Fruit fly (Drosophila melanogaster): Measurements from ENCODE around the gene CG10163.
A peak's percentile ranks its signal among the peaks of the same experiment; 100 is the strongest.

CG10163 gene

DNA sequence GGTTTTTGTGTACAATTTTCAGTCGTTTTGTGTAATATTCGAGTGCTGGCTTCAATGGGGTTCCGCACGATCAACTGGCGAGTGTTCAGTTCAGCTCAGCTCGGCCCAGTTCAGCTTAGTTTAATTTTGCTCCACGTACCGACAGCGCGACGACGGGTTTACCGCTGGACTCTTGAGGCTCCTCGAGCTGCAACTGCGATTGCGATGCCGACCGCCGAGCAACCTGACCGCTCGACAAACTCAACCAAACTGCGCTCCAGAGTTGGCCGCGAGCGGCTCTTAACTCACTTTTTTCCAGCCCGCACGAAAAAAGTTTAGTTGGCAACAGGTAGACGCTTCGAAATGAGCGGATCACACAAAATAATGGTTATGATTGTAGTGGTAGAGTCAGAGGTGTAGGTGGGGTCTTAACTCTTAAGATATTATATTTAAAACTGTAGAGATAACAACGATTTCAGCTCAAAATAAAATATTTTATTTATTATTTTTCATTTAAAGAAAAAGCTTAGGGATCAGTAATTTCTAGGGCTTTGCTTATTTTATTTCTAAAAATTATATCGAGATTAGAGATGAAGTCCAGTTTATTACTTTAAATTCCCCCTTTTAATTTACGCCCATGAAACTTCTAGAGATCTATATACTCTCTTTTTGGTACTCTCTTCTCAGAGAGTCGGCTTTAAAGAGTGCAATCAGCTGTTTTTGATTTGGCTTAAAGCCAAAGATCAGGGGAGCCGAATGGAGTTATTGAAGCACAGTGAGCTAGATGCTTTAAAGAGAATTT lies 2.0 kb downstream of the CG10163 start, which contains the start of gene Best2 (continued):
- peak; percentile 73 for TF ChIP-seq Hand (GFP tag; optimal IDR thresholded peaks at IDR 0.05)
- peak; percentile 55 for TF ChIP-seq shn (GFP tag; optimal IDR thresholded peaks at IDR 0.05)
- TF ChIP-seq CG10462 (GFP tag; optimal IDR thresholded peaks at IDR 0.05) = peak; percentile 72
- TF ChIP-seq nerfin-1 (tag; optimal IDR thresholded peaks at IDR 0.05) = peak; percentile 83
- peak; percentile 91 for TF ChIP-seq CG6689 (GFP tag; IDR thresholded peaks at IDR 0.05)
- TF ChIP-seq CG10979 (tag; optimal IDR thresholded peaks at IDR 0.05) = peak; percentile 87
- TF ChIP-seq bowl (GFP tag; IDR thresholded peaks at IDR 0.05) = peak; percentile 26; the same call in 1 of the 2 replicates
- peak; percentile 50 for TF ChIP-seq Doc2 (GFP tag; IDR thresholded peaks at IDR 0.05)
- TF ChIP-seq Ssrp (tag; optimal IDR thresholded peaks at IDR 0.05) = peak; percentile 77
- peak; percentile 93 for TF ChIP-seq CG30403 (GFP tag; optimal IDR thresholded peaks at IDR 0.05)
- TF ChIP-seq pho (GFP tag; optimal IDR thresholded peaks at IDR 0.05) = peak; percentile 78
- peak; percentile 75 for TF ChIP-seq CG11085 (GFP tag; IDR thresholded peaks at IDR 0.05)
- peak; percentile 63 for TF ChIP-seq cato (GFP tag; optimal IDR thresholded peaks at IDR 0.05; ENCODE audit: borderline replicate concordance)
- peak; percentile 62 for TF ChIP-seq NK7.1 (GFP tag; optimal IDR thresholded peaks at IDR 0.05)
- peak; percentile 52; the same call in 1 of the 2 replicates for TF ChIP-seq Dip2 (GFP tag; IDR thresholded peaks at IDR 0.05)
- TF ChIP-seq Mrtf (GFP tag; IDR thresholded peaks at IDR 0.05) = peak; percentile 88
- peak; percentile 70; the same call in 1 of the 2 replicates for TF ChIP-seq peb (GFP tag; IDR thresholded peaks at IDR 0.05)
- peak; percentile 61 for TF ChIP-seq CG11723 (GFP tag; optimal IDR thresholded peaks at IDR 0.05)
- peak; percentile 82 for TF ChIP-seq Hr3 (GFP tag; optimal IDR thresholded peaks at IDR 0.05)
- peak; percentile 46 for TF ChIP-seq MTF-1 (GFP tag; optimal IDR thresholded peaks at IDR 0.05; ENCODE audit: borderline replicate concordance)
- peak; percentile 89 for TF ChIP-seq CG7357 (GFP tag; IDR thresholded peaks at IDR 0.05)
- TF ChIP-seq Hr39 (optimal IDR thresholded peaks at IDR 0.05) = no peak
- peak; percentile 90 for TF ChIP-seq Oli (tag; optimal IDR thresholded peaks at IDR 0.05)
- TF ChIP-seq psq (GFP tag; optimal IDR thresholded peaks at IDR 0.05) = no peak
- peak; percentile 55 for TF ChIP-seq sd (tag; optimal IDR thresholded peaks at IDR 0.05)
- TF ChIP-seq dysf (GFP tag; IDR thresholded peaks at IDR 0.05) = peak; percentile 96
- no peak for TF ChIP-seq Dref (GFP tag; IDR thresholded peaks at IDR 0.05)
- TF ChIP-seq H15 (GFP tag; IDR thresholded peaks at IDR 0.05) = peak; percentile 87
- peak; percentile 85 for TF ChIP-seq CG3281 (GFP tag; optimal IDR thresholded peaks at IDR 0.05)
- TF ChIP-seq gsb-n (tag; optimal IDR thresholded peaks at IDR 0.05) = peak; percentile 76
- TF ChIP-seq en (GFP tag; optimal IDR thresholded peaks at IDR 0.05) = peak; percentile 23
- peak; percentile 32 for TF ChIP-seq jing (GFP tag; optimal IDR thresholded peaks at IDR 0.05)
- peak; percentile 82 for TF ChIP-seq Oaz (GFP tag; IDR thresholded peaks at IDR 0.05)
- peak; percentile 64 for TF ChIP-seq D19B (GFP tag; optimal IDR thresholded peaks at IDR 0.05)
- no peak for TF ChIP-seq CG8765 (GFP tag; IDR thresholded peaks at IDR 0.05)
- TF ChIP-seq Hsf (GFP tag; optimal IDR thresholded peaks at IDR 0.05) = peak; percentile 82
- peak; percentile 79 for TF ChIP-seq mam (GFP tag; optimal IDR thresholded peaks at IDR 0.05)
- peak; percentile 72 for TF ChIP-seq Dip3 (GFP tag; optimal IDR thresholded peaks at IDR 0.05)
- TF ChIP-seq dati (GFP tag; IDR thresholded peaks at IDR 0.05) = no peak
- TF ChIP-seq trem (tag; optimal IDR thresholded peaks at IDR 0.05) = peak; percentile 56
- TF ChIP-seq CG15601 (tag; optimal IDR thresholded peaks at IDR 0.05) = peak; percentile 83
- TF ChIP-seq unpg (GFP tag; optimal IDR thresholded peaks at IDR 0.05) = peak; percentile 81
- peak; percentile 54; the same call in 1 of the 3 replicates for TF ChIP-seq CG3726 (GFP tag; IDR thresholded peaks at IDR 0.05)
- TF ChIP-seq fd96Cb (tag; optimal IDR thresholded peaks at IDR 0.05) = peak; percentile 84
- TF ChIP-seq CG10654 (GFP tag; optimal IDR thresholded peaks at IDR 0.05) = peak; percentile 56
- TF ChIP-seq sqz (GFP tag; optimal IDR thresholded peaks at IDR 0.05) = peak; percentile 72
- peak; percentile 95 for TF ChIP-seq CG9215 (GFP tag; IDR thresholded peaks at IDR 0.05)
- TF ChIP-seq fd3F (GFP tag; optimal IDR thresholded peaks at IDR 0.05) = peak; percentile 82
- peak; percentile 88 for TF ChIP-seq CG11093 (GFP tag; IDR thresholded peaks at IDR 0.05)
- no peak for TF ChIP-seq CG2199 (GFP tag; IDR thresholded peaks at IDR 0.05)
